Fruit fly (Drosophila melanogaster) whole organism, embryonic: ENCODE data around the gene MRP.

Experiments used
- BtbVII ChIP-seq: fragments of 200-800 bp; sonication (Bioruptor generic); optimal IDR thresholded peaks from 3 replicates; lab custom pipeline; 2017; ENCODE audit warnings: missing biosample characterization, mild to moderate bottlenecking, missing genetic modification characterization
- CG10274 ChIP-seq: fragments of 200-800 bp; sonication (Bioruptor generic); optimal IDR thresholded peaks from 3 replicates; lab custom pipeline; 2017; ENCODE audit warnings: missing biosample characterization, mild to moderate bottlenecking, missing genetic modification characterization
- CG10431 ChIP-seq: fragments of 200-800 bp; sonication (Bioruptor generic); optimal IDR thresholded peaks from 3 replicates; lab custom pipeline; 2018; ENCODE audit warnings: missing biosample characterization, mild to moderate bottlenecking, missing genetic modification characterization
- CG10543 ChIP-seq: fragments of 200-800 bp; sonication (Bioruptor generic); optimal IDR thresholded peaks from 3 replicates; lab custom pipeline; 2017; ENCODE audit warnings: missing biosample characterization, mild to moderate bottlenecking, missing genetic modification characterization, moderate library complexity
- CG10979 ChIP-seq: fragments of 200-800 bp; sonication (Bioruptor generic); optimal IDR thresholded peaks from 2 replicates; lab custom pipeline; 2018; ENCODE audit warnings: missing biosample characterization, mild to moderate bottlenecking, missing genetic modification characterization, moderate library complexity
- CG11504 ChIP-seq: fragments of 200-800 bp; sonication (Bioruptor generic); optimal IDR thresholded peaks from 3 replicates; lab custom pipeline; 2019; ENCODE audit warnings: missing biosample characterization, mild to moderate bottlenecking, missing genetic modification characterization, moderate library complexity
- CG12659 ChIP-seq: fragments of 200-800 bp; sonication (Bioruptor generic); optimal IDR thresholded peaks from 3 replicates; lab custom pipeline; 2017; ENCODE audit warnings: mild to moderate bottlenecking, missing biosample characterization, missing genetic modification reagents, missing genetic modification characterization
- CG13287 ChIP-seq: fragments of 200-800 bp; sonication (Bioruptor generic); IDR thresholded peaks from 2 replicates; pipeline ENCODE4 v1.3.6; 2022; ENCODE audit warnings: missing biosample characterization, missing genetic modification characterization; ENCODE audit not compliant: partially characterized antibody
- CG17186 ChIP-seq: fragments of 200-800 bp; sonication (Bioruptor generic); optimal IDR thresholded peaks from 3 replicates; lab custom pipeline; 2017; ENCODE audit warnings: missing biosample characterization, missing genetic modification reagents, missing genetic modification characterization
- CG17385 ChIP-seq: fragments of 200-800 bp; sonication (Bioruptor generic); optimal IDR thresholded peaks from 3 replicates; lab custom pipeline; 2018; ENCODE audit warnings: missing biosample characterization, mild to moderate bottlenecking, missing genetic modification characterization
- CG31224 ChIP-seq: fragments of 200-800 bp; sonication (Bioruptor generic); IDR thresholded peaks from 2 replicates; pipeline ENCODE4 v1.3.6; 2022; ENCODE audit warnings: missing biosample characterization, missing genetic modification characterization
- CG32772 ChIP-seq: fragments of 200-800 bp; sonication (Bioruptor generic); IDR thresholded peaks from 2 replicates; pipeline ENCODE4 v1.3.6; 2022; ENCODE audit warnings: missing biosample characterization, missing genetic modification characterization
- CG33213 ChIP-seq: fragments of 200-800 bp; sonication (Bioruptor generic); optimal IDR thresholded peaks from 3 replicates; lab custom pipeline; 2016; ENCODE audit warnings: missing biosample characterization, missing genetic modification characterization
- CG4404 ChIP-seq: fragments of 200-800 bp; sonication (Bioruptor generic); IDR thresholded peaks from 2 replicates; pipeline ENCODE4 v1.3.6; 2022; ENCODE audit warnings: missing biosample characterization, missing genetic modification characterization
- CG4707 ChIP-seq: fragments of 200-800 bp; sonication (Bioruptor generic); optimal IDR thresholded peaks from 2 replicates; lab custom pipeline; 2018; ENCODE audit warnings: missing biosample characterization, mild to moderate bottlenecking, missing genetic modification characterization, moderate library complexity
- CG5953 ChIP-seq: fragments of 200-800 bp; sonication (Bioruptor generic); IDR thresholded peaks from 2 replicates; pipeline ENCODE4 v1.3.6; 2022; ENCODE audit warnings: missing biosample characterization, missing genetic modification characterization
- CG6689 ChIP-seq: fragments of 200-800 bp; sonication (Bioruptor generic); IDR thresholded peaks from 2 replicates; pipeline ENCODE4 v1.3.6; 2022; ENCODE audit warnings: missing biosample characterization, missing genetic modification characterization
- CG7556 ChIP-seq: fragments of 200-800 bp; sonication (Bioruptor generic); optimal IDR thresholded peaks from 2 replicates; lab custom pipeline; 2017; ENCODE audit warnings: missing biosample characterization, mild to moderate bottlenecking, missing genetic modification characterization
- CG8359 ChIP-seq: fragments of 200-800 bp; sonication (Bioruptor generic); optimal IDR thresholded peaks from 2 replicates; lab custom pipeline; 2017; ENCODE audit warnings: missing biosample characterization, mild to moderate bottlenecking, missing genetic modification characterization, borderline replicate concordance
- CG9817 ChIP-seq: fragments of 200-800 bp; sonication (Bioruptor generic); optimal IDR thresholded peaks from 2 replicates; lab custom pipeline; 2018; ENCODE audit warnings: missing biosample characterization, mild to moderate bottlenecking, missing genetic modification characterization, moderate library complexity
- CG9932 ChIP-seq: fragments of 200-800 bp; sonication (Bioruptor generic); IDR thresholded peaks from 2 replicates; pipeline ENCODE4 v1.3.6; 2022; ENCODE audit warnings: missing biosample characterization, missing genetic modification characterization
- Chrac-16 ChIP-seq: fragments of 200-800 bp; sonication (Bioruptor generic); optimal IDR thresholded peaks from 3 replicates; lab custom pipeline; 2016; ENCODE audit warnings: missing biosample characterization, missing genetic modification characterization
- Dp ChIP-seq: fragments of 200-800 bp; sonication (Bioruptor generic); optimal IDR thresholded peaks from 2 replicates; lab custom pipeline; 2018; ENCODE audit warnings: missing biosample characterization, mild to moderate bottlenecking, missing genetic modification characterization, moderate library complexity
- Drgx ChIP-seq: fragments of 200-800 bp; sonication (Bioruptor generic); IDR thresholded peaks from 2 replicates; pipeline ENCODE4 v1.3.6; 2022; ENCODE audit warnings: missing biosample characterization, missing genetic modification characterization
- Ets97D ChIP-seq: fragments of 200-800 bp; sonication (Bioruptor generic); optimal IDR thresholded peaks from 3 replicates; lab custom pipeline; 2016; ENCODE audit warnings: missing biosample characterization, missing genetic modification characterization
- Oaz ChIP-seq: fragments of 200-800 bp; sonication (Bioruptor generic); IDR thresholded peaks from 2 replicates; pipeline ENCODE4 v1.3.6; 2022; ENCODE audit warnings: missing biosample characterization, missing genetic modification characterization
- ac ChIP-seq: fragments of 200-800 bp; sonication (Bioruptor generic); optimal IDR thresholded peaks from 3 replicates; lab custom pipeline; 2017; ENCODE audit warnings: missing biosample characterization, mild to moderate bottlenecking, missing genetic modification characterization
- aop ChIP-seq: fragments of 200-800 bp; sonication (Bioruptor generic); IDR thresholded peaks from 2 replicates; pipeline ENCODE4 v1.3.6; 2022; ENCODE audit warnings: missing biosample characterization, missing genetic modification characterization
- ase ChIP-seq: fragments of 200-800 bp; sonication (Bioruptor generic); IDR thresholded peaks from 3 replicates; pipeline ENCODE4 v1.3.6; 2022; ENCODE audit warnings: missing biosample characterization, missing genetic modification characterization
- cg ChIP-seq: fragments of 200-800 bp; sonication (Bioruptor generic); optimal IDR thresholded peaks from 3 replicates; lab custom pipeline; 2019; ENCODE audit warnings: missing biosample characterization, mild to moderate bottlenecking, missing genetic modification characterization, moderate library complexity
- chm ChIP-seq: fragments of 200-800 bp; sonication (Bioruptor generic); IDR thresholded peaks from 2 replicates; pipeline ENCODE4 v1.3.6; 2022; ENCODE audit warnings: missing biosample characterization, missing genetic modification characterization
- chn ChIP-seq: fragments of 200-800 bp; sonication (Bioruptor generic); optimal IDR thresholded peaks from 2 replicates; lab custom pipeline; 2016; ENCODE audit warnings: missing biosample characterization, missing genetic modification characterization
- ems ChIP-seq: fragments of 200-800 bp; sonication (Bioruptor generic); optimal IDR thresholded peaks from 3 replicates; lab custom pipeline; 2016; ENCODE audit warnings: missing biosample characterization, missing genetic modification characterization
- gem ChIP-seq: fragments of 200-800 bp; sonication (Bioruptor generic); optimal IDR thresholded peaks from 2 replicates; lab custom pipeline; 2019; ENCODE audit warnings: missing biosample characterization, mild to moderate bottlenecking, missing genetic modification characterization, moderate library complexity
- jigr1 ChIP-seq: fragments of 200-800 bp; sonication (Bioruptor generic); IDR thresholded peaks from 3 replicates; pipeline ENCODE4 v1.3.6; 2022; ENCODE audit warnings: missing biosample characterization, missing genetic modification characterization
- jumu ChIP-seq: fragments of 200-800 bp; sonication (Bioruptor generic); optimal IDR thresholded peaks from 3 replicates; lab custom pipeline; 2016; ENCODE audit warnings: missing biosample characterization, missing genetic modification characterization
- kay ChIP-seq: fragments of 200-800 bp; sonication (Bioruptor generic); optimal IDR thresholded peaks from 2 replicates; lab custom pipeline; 2016; ENCODE audit warnings: missing biosample characterization, missing genetic modification characterization
- lilli ChIP-seq: fragments of 200-800 bp; sonication (Bioruptor generic); optimal IDR thresholded peaks from 3 replicates; lab custom pipeline; 2016; ENCODE audit warnings: missing biosample characterization, missing genetic modification characterization
- mam ChIP-seq: fragments of 200-800 bp; sonication (Bioruptor generic); optimal IDR thresholded peaks from 3 replicates; lab custom pipeline; 2016; ENCODE audit warnings: missing biosample characterization, missing genetic modification characterization
- mld ChIP-seq: fragments of 200-800 bp; sonication (Bioruptor generic); IDR thresholded peaks from 3 replicates; pipeline ENCODE4 v1.3.6; 2022; ENCODE audit warnings: missing biosample characterization, missing genetic modification characterization; ENCODE audit not compliant: partially characterized antibody
- nerfin-2 ChIP-seq: fragments of 200-800 bp; sonication (Bioruptor generic); IDR thresholded peaks from 2 replicates; pipeline ENCODE4 v1.3.6; 2022; ENCODE audit warnings: missing biosample characterization, missing genetic modification characterization; ENCODE audit not compliant: partially characterized antibody
- otp ChIP-seq: fragments of 200-800 bp; sonication (Bioruptor generic); IDR thresholded peaks from 3 replicates; pipeline ENCODE4, ENCODE4 v1.3.6; 2022; ENCODE audit warnings: missing biosample characterization, missing genetic modification characterization
- pum ChIP-seq: fragments of 200-800 bp; sonication (Bioruptor generic); optimal IDR thresholded peaks from 2 replicates; lab custom pipeline; 2016; ENCODE audit warnings: missing biosample characterization, missing genetic modification characterization
- schlank ChIP-seq: fragments of 200-800 bp; sonication (Bioruptor generic); optimal IDR thresholded peaks from 2 replicates; lab custom pipeline; 2018; ENCODE audit warnings: missing biosample characterization, mild to moderate bottlenecking, missing genetic modification characterization
- slou ChIP-seq: fragments of 200-800 bp; sonication (Bioruptor generic); optimal IDR thresholded peaks from 3 replicates; lab custom pipeline; 2016; ENCODE audit warnings: missing biosample characterization, missing genetic modification characterization
- so ChIP-seq: fragments of 200-800 bp; sonication (Bioruptor generic); IDR thresholded peaks from 3 replicates; pipeline ENCODE4 v1.3.6; 2022; ENCODE audit warnings: missing biosample characterization, missing genetic modification characterization
- trem ChIP-seq: fragments of 200-800 bp; optimal IDR thresholded peaks from 3 replicates; lab custom pipeline; 2019; ENCODE audit warnings: missing biosample characterization, mild to moderate bottlenecking, missing genetic modification characterization, moderate library complexity
- vfl ChIP-seq: fragments of 200-800 bp; sonication (Bioruptor generic); optimal IDR thresholded peaks from 2 replicates; lab custom pipeline; 2016; ENCODE audit warnings: missing biosample characterization, missing genetic modification characterization
- wek ChIP-seq: fragments of 200-800 bp; sonication (Bioruptor generic); optimal IDR thresholded peaks from 3 replicates; lab custom pipeline; 2018; ENCODE audit warnings: missing biosample characterization, mild to moderate bottlenecking, missing genetic modification characterization, moderate library complexity
- zfh2 ChIP-seq: fragments of 200-800 bp; sonication (Bioruptor generic); optimal IDR thresholded peaks from 2 replicates; lab custom pipeline; 2016; ENCODE audit warnings: missing biosample characterization, missing genetic modification characterization

Gene MRP

DNA sequence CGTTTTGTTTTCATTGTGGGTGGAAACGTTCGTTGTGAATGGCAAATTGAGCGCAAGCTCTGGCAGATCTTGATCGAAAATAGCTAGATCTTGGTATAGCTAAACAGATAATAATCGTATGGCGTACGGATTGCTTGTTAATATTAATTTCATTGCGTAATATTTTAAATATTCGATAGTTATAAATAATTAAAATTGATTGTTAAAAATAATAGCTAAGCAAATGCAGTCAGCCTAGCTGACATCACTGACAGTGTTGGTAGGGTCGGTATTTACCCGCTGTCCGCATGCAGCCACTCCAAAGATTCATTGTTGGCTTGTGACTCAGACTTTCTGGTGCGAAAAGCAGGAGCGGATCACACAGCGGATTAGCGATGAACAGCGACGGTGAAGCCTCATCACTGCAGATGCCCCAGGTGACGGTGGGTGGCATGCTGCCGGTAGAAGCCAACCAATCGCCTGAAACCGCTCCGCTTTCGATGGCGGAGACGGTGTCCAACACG, 14.4 kb upstream of the MRP start, which contains the start of the genes CG5776 and spict (continued):
- TF ChIP-seq CG31224 (GFP tag; lab: Robert Waterston, UW) (peak; percentile 82), ems (peak; percentile 10), CG9817 (tag; lab: Kevin White, UChicago) (peak; percentile 86), CG9932 (GFP tag; lab: Robert Waterston, UW) (peak; percentile 94), Drgx (GFP tag; lab: Robert Waterston, UW) (peak; percentile 68), CG10431 (no peak), CG6689 (GFP tag; lab: Robert Waterston, UW) (peak; percentile 84), CG32772 (peak; percentile 84), gem (peak; percentile 90), Chrac-16 (GFP tag; lab: Kevin White, UChicago) (peak; percentile 58), CG17186 (GFP tag; lab: Kevin White, UChicago) (peak; percentile 37), pum (GFP tag; lab: Kevin White, UChicago) (peak; percentile 28), CG10979 (tag; lab: Kevin White, UChicago) (peak; percentile 51), CG12659 (peak; percentile 88), cg (GFP tag; lab: Kevin White, UChicago) (no peak), CG13287 (GFP tag; lab: Robert Waterston, UW) (peak; percentile 62; the same call in 1 of the 2 replicates), lilli (GFP tag; lab: Kevin White, UChicago) (peak; percentile 76), Oaz (peak; percentile 70; the same call in 1 of the 2 replicates), vfl (GFP tag; lab: Kevin White, UChicago) (no peak), CG11504 (tag; lab: Kevin White, UChicago) (peak; percentile 77), CG10543 (GFP tag; lab: Kevin White, UChicago) (peak; percentile 80), nerfin-2 (GFP tag; lab: Robert Waterston, UW) (no peak), ac (GFP tag; lab: Kevin White, UChicago) (no peak), Dp (GFP tag; lab: Kevin White, UChicago) (peak; percentile 56), schlank (tag; lab: Kevin White, UChicago) (peak; percentile 53), jumu (no peak), zfh2 (GFP tag; lab: Kevin White, UChicago) (peak; percentile 70), BtbVII (GFP tag; lab: Kevin White, UChicago) (peak; percentile 1), so (GFP tag; lab: Robert Waterston, UW) (peak; percentile 57; the same call in 2 of the 3 replicates), CG5953 (GFP tag; lab: Robert Waterston, UW) (peak; percentile 21; the same call in 1 of the 2 replicates), mld (GFP tag; lab: Robert Waterston, UW) (no peak), aop (0 out of 2 replicates have a peak, but pooled peaks have one; percentile 12), chn (GFP tag; lab: Kevin White, UChicago) (peak; percentile 38), wek (no peak), otp (GFP tag; lab: Robert Waterston, UW) (0 out of 3 replicates have a peak, but pooled peaks have one; percentile 40), CG17385 (GFP tag; lab: Kevin White, UChicago) (peak; percentile 68), ase (GFP tag; lab: Robert Waterston, UW) (peak; percentile 62; the same call in 2 of the 3 replicates), jigr1 (GFP tag; lab: Robert Waterston, UW) (no peak), Ets97D (GFP tag; lab: Kevin White, UChicago) (peak; percentile 25), CG4707 (no peak), mam (GFP tag; lab: Kevin White, UChicago) (no peak), CG10274 (GFP tag; lab: Kevin White, UChicago) (no peak), CG33213 (GFP tag; lab: Kevin White, UChicago) (no peak), trem (tag; lab: Kevin White, UChicago) (peak; percentile 76), CG8359 (no peak), slou (no peak), chm (GFP tag; lab: Robert Waterston, UW) (peak; percentile 7; the same call in 1 of the 2 replicates), CG4404 (GFP tag; lab: Robert Waterston, UW) (peak; percentile 77), CG7556 (GFP tag; lab: Kevin White, UChicago) (peak; percentile 74), kay (no peak)
